Worm (Caenorhabditis elegans): ENCODE data around the gene mig-15.

mig-15 gene

ce11 chrX:10430866-10431265 is 2.4 kb upstream of the mig-15 start (continued):
- peak in 1 of 3 experiments; percentile 83 for TF ChIP-seq elt-3 (tag; optimal IDR thresholded peaks at IDR 0.05)
- TF ChIP-seq tbx-2 (tag; optimal IDR thresholded peaks at IDR 0.05), result no peak
- TF ChIP-seq nhr-23 (tag; optimal IDR thresholded peaks at IDR 0.05), result peak; percentile 65
- peak; percentile 11 for TF ChIP-seq elt-1 (tag; optimal IDR thresholded peaks at IDR 0.05)
- no peak for TF ChIP-seq daf-12 (tag; optimal IDR thresholded peaks at IDR 0.05)
- TF ChIP-seq mdl-1 (tag; optimal IDR thresholded peaks at IDR 0.05), result no peak
- no peak for TF ChIP-seq egl-5 (tag; optimal IDR thresholded peaks at IDR 0.05)
- no peak for TF ChIP-seq zag-1 (tag; optimal IDR thresholded peaks at IDR 0.05)
- TF ChIP-seq pqm-1 (tag; optimal IDR thresholded peaks at IDR 0.05), result no peak
- peak; percentile 88 for TF ChIP-seq lin-39 (tag; optimal IDR thresholded peaks at IDR 0.05)
- TF ChIP-seq ztf-4 (tag; optimal IDR thresholded peaks at IDR 0.05), result no peak
- no peak for TF ChIP-seq snpc-4 (tag; optimal IDR thresholded peaks at IDR 0.05)
- TF ChIP-seq sea-2 (GFP tag; optimal IDR thresholded peaks at IDR 0.05), result no peak
- TF ChIP-seq unc-62 (GFP tag; optimal IDR thresholded peaks at IDR 0.05), result peak; percentile 23
- TF ChIP-seq nhr-12 (tag; optimal IDR thresholded peaks at IDR 0.05), result no peak
- TF ChIP-seq pha-4 (tag; optimal IDR thresholded peaks at IDR 0.05), result no peak
- no peak for TF ChIP-seq ceh-16 (tag; optimal IDR thresholded peaks at IDR 0.05)

ce11 chrX:10429203-10429602 is 746 bp upstream of the mig-15 start:
- peak; percentile 71 for TF ChIP-seq nhr-25 (tag; optimal IDR thresholded peaks at IDR 0.05)
- TF ChIP-seq nhr-23 (tag; optimal IDR thresholded peaks at IDR 0.05), result peak; percentile 22
- TF ChIP-seq unc-39 (tag; optimal IDR thresholded peaks at IDR 0.05), result no peak

DNA sequence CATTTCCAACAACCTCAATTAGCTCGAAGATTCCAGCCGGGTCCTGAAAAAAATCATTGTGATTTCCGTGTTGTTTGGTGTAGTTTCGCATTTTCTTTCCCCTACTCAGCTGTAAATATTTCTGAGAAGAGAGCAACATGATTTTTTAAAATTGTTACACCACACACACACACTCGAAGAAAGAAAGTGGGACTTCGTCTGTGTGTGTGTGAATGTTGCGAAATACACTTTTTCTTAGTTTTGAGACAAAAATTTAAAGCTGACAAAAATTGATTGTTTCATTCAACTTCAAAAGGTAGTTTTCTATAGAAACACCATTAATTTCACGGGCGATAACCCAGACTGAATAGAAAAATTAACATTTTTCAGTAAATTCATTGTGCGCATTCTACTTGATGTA is 348 bp downstream of the mig-15 start:
- no peak for TF ChIP-seq unc-39 (tag; optimal IDR thresholded peaks at IDR 0.05)
- no peak for TF ChIP-seq pha-4 (tag; optimal IDR thresholded peaks at IDR 0.05)
- TF ChIP-seq daf-12 (tag; optimal IDR thresholded peaks at IDR 0.05), result no peak
- TF ChIP-seq skn-1 (tag; optimal IDR thresholded peaks at IDR 0.05), result no peak
- TF ChIP-seq nhr-43 (tag; optimal IDR thresholded peaks at IDR 0.05; ENCODE audit: poor library complexity, severe bottlenecking), result no peak
- no peak for TF ChIP-seq mdl-1 (tag; optimal IDR thresholded peaks at IDR 0.05)
- no peak for TF ChIP-seq ama-1 (optimal IDR thresholded peaks at IDR 0.05)
- no peak for TF ChIP-seq mml-1 (tag; optimal IDR thresholded peaks at IDR 0.05)
- TF ChIP-seq elt-3 (tag; optimal IDR thresholded peaks at IDR 0.05), result no peak
- TF ChIP-seq nhr-77 (tag; optimal IDR thresholded peaks at IDR 0.05), result no peak
- no peak for TF ChIP-seq nhr-237 (tag; optimal IDR thresholded peaks at IDR 0.05)
- no peak for TF ChIP-seq fkh-2 (tag; optimal IDR thresholded peaks at IDR 0.05)

DNA sequence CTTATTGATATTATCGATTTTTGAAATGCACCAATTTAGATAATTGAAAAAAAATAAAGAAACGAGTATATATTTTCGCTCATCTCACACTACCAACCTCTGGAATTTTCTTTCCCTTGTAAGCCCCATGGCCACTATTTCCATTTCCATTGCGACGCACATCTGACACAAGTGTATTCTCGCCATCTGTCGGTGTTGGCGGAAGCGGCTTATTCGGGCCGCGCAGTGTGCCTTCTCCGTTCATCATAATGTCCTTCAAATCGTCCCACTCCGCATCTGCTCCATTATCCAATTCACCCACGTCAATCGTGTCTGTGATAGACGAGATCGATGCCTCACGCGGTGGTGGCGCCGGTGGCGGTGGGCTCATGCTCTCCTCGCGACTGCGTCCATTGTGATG is 3.7 kb downstream of the mig-15 start:
- TF ChIP-seq nfya-1 (tag; optimal IDR thresholded peaks at IDR 0.05; ENCODE audit: insufficient read depth), result no peak
- no peak for TF ChIP-seq fkh-2 (tag; optimal IDR thresholded peaks at IDR 0.05)
- TF ChIP-seq eor-1 (tag; optimal IDR thresholded peaks at IDR 0.05), result no peak
- TF ChIP-seq R02D3.7 (tag; optimal IDR thresholded peaks at IDR 0.05), result no peak
- TF ChIP-seq egl-27 (tag; optimal IDR thresholded peaks at IDR 0.05), result no peak
- no peak for TF ChIP-seq egl-5 (tag; optimal IDR thresholded peaks at IDR 0.05)
- no peak for TF ChIP-seq fkh-10 (GFP tag; optimal IDR thresholded peaks at IDR 0.05)
- no peak for TF ChIP-seq skn-1 (tag; optimal IDR thresholded peaks at IDR 0.05)
- TF ChIP-seq unc-39 (tag; optimal IDR thresholded peaks at IDR 0.05), result no peak
- no peak for TF ChIP-seq fos-1 (tag; optimal IDR thresholded peaks at IDR 0.05)
- TF ChIP-seq nhr-28 (tag; optimal IDR thresholded peaks at IDR 0.05), result no peak
- no peak for TF ChIP-seq snpc-4 (tag; optimal IDR thresholded peaks at IDR 0.05)
- TF ChIP-seq zag-1 (tag; optimal IDR thresholded peaks at IDR 0.05), result no peak
- no peak for TF ChIP-seq nhr-12 (tag; optimal IDR thresholded peaks at IDR 0.05)
- no peak for TF ChIP-seq pha-4 (tag; optimal IDR thresholded peaks at IDR 0.05)
- TF ChIP-seq pqm-1 (tag; optimal IDR thresholded peaks at IDR 0.05), result no peak

ce11 chrX:10422714-10423113 is 5.7 kb downstream of the mig-15 start:
- TF ChIP-seq sea-2 (GFP tag; optimal IDR thresholded peaks at IDR 0.05) (no peak), skn-1 (tag; optimal IDR thresholded peaks at IDR 0.05) (no peak), nhr-43 (tag; optimal IDR thresholded peaks at IDR 0.05; ENCODE audit: poor library complexity, severe bottlenecking) (no peak), fkh-10 (GFP tag; optimal IDR thresholded peaks at IDR 0.05) (no peak), snpc-4 (tag; optimal IDR thresholded peaks at IDR 0.05) (no peak), R02D3.7 (tag; optimal IDR thresholded peaks at IDR 0.05) (no peak), ama-1 (optimal IDR thresholded peaks at IDR 0.05) (no peak), lsy-12 (tag; optimal IDR thresholded peaks at IDR 0.05) (no peak), tbx-2 (tag; optimal IDR thresholded peaks at IDR 0.05) (no peak), ceh-16 (tag; optimal IDR thresholded peaks at IDR 0.05) (no peak), mdl-1 (tag; optimal IDR thresholded peaks at IDR 0.05) (no peak), ceh-9 (tag; optimal IDR thresholded peaks at IDR 0.05) (no peak), nhr-11 (tag; optimal IDR thresholded peaks at IDR 0.05) (no peak), lin-39 (tag; optimal IDR thresholded peaks at IDR 0.05) (no peak), nhr-76 (tag; optimal IDR thresholded peaks at IDR 0.05) (no peak), unc-62 (GFP tag; optimal IDR thresholded peaks at IDR 0.05) (no peak), nfya-1 (tag; optimal IDR thresholded peaks at IDR 0.05; ENCODE audit: insufficient read depth) (no peak), nhr-12 (tag; optimal IDR thresholded peaks at IDR 0.05) (no peak), lin-15B (tag; optimal IDR thresholded peaks at IDR 0.05) (no peak)
